Worm (Caenorhabditis elegans) whole organism, mixed stage, embryonic: ENCODE results near the gene egl-1.

ENCODE experiments used
- bed-3 ChIP-seq: fragments of 200-800 bp; sonication (Bioruptor generic); optimal IDR thresholded peaks from 3 replicates; lab custom pipeline; 2018; ENCODE audit warnings: mild to moderate bottlenecking, missing genetic modification characterization, moderate library complexity, missing compliant biosample characterization
- ceh-39 ChIP-seq: fragments of 150-350 bp; optimal IDR thresholded peaks from 2 replicates; lab custom pipeline; 2014; ENCODE audit warnings: missing biosample characterization, missing genetic modification characterization
- lin-32 ChIP-seq: fragments of 200-800 bp; sonication (Bioruptor generic); optimal IDR thresholded peaks from 2 replicates; lab custom pipeline; 2018; ENCODE audit warnings: mild to moderate bottlenecking, missing genetic modification characterization, missing compliant biosample characterization
- mep-1 ChIP-seq: fragments of 150-350 bp; optimal IDR thresholded peaks from 2 replicates; lab custom pipeline; 2017; ENCODE audit warnings: missing biosample characterization, missing genetic modification reagents, missing genetic modification characterization, inconsistent platforms
- nhr-2 ChIP-seq: fragments of 150-350 bp; optimal IDR thresholded peaks from 2 replicates; lab custom pipeline; 2014; ENCODE audit warnings: missing biosample characterization, missing genetic modification characterization
- ztf-11 ChIP-seq: fragments of 150-350 bp; optimal IDR thresholded peaks from 2 replicates; lab custom pipeline; 2014; ENCODE audit warnings: missing biosample characterization, missing genetic modification characterization

DNA sequence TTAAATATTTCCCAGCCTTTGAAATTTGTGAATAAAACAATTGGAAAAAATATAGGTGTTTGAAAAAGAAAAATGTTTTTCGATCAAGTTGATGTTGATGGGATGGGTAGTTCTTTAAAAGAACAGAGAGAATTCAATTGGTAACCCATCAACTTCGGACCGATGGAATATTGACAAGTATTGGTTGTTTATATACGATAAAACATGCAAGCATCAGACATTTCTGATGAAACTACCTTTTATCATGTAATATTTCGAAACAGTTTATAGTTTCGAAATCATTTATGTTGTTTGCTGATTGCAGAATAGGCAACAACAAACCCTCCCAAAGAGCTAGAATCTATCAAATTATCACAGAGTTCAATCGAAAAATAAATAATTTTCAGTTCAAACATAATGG, 22.3 kb downstream of the egl-1 start:
- TF ChIP-seq ztf-11 (tag; lab: Kevin White, UChicago) (no peak), bed-3 (GFP tag; lab: Kevin White, UChicago) (no peak), lin-32 (GFP tag; lab: Kevin White, UChicago) (no peak), mep-1 (tag; lab: Kevin White, UChicago) (no peak), ceh-39 (tag; lab: Kevin White, UChicago) (no peak), nhr-2 (tag; lab: Kevin White, UChicago) (no peak)
